Worm (Caenorhabditis elegans): ENCODE measurements around the gene rpl-16.

Gene rpl-16

DNA sequence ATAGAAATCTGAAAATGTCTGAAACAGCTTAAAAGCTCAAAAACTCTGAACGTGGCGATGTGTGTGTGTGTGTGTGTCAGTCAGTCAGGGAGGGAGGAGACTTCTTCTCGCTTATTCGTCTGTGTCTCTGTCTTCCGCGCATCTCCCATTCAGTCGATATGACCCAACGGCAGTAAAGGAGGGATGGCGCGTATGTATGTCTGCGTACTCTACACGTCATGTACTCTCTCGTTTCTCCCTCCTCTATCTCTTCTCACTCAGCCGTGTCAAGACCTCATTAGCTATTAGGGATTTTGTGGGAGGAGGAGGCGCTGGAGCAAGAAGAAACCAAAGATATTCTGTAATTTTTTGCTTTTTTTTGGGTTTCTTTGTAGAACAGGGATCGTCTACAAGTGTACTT, 28.6 kb upstream of the rpl-16 start (continued):
- no peak for TF ChIP-seq Y116A8C.19 (tag; optimal IDR thresholded peaks at IDR 0.05; ENCODE audit: borderline replicate concordance)
- TF ChIP-seq mep-1 (tag; optimal IDR thresholded peaks at IDR 0.05): peak; percentile 82
- no peak for TF ChIP-seq unc-130 (tag; optimal IDR thresholded peaks at IDR 0.05)
- peak; percentile 76 for TF ChIP-seq fkh-8 (tag; optimal IDR thresholded peaks at IDR 0.05)
- no peak for TF ChIP-seq ets-5 (GFP tag; IDR thresholded peaks at IDR 0.05)
- peak; percentile 5 to 52 (median 21) for TF ChIP-seq dpl-1 (GFP tag; optimal IDR thresholded peaks at IDR 0.05)
- TF ChIP-seq lin-14 (GFP tag; optimal IDR thresholded peaks at IDR 0.05): peak; percentile 92
- TF ChIP-seq nhr-71 (tag; optimal IDR thresholded peaks at IDR 0.05): peak; percentile 69
- no peak for TF ChIP-seq lin-15B (tag; optimal IDR thresholded peaks at IDR 0.05)
- peak; percentile 73 for TF ChIP-seq nhr-47 (tag; optimal IDR thresholded peaks at IDR 0.05)
- TF ChIP-seq skn-1 (tag; optimal IDR thresholded peaks at IDR 0.05): no peak
- TF ChIP-seq ztf-11 (tag; optimal IDR thresholded peaks at IDR 0.05): peak in 1 of 2 experiments; percentile 29
- TF ChIP-seq efl-1 (optimal IDR thresholded peaks at IDR 0.05): peak; percentile 60 to 76
- peak; percentile 12 to 78 for TF ChIP-seq efl-1 (GFP tag; optimal IDR thresholded peaks at IDR 0.05 in 1 of 2)
- peak in 1 of 2 experiments; percentile 41 for TF ChIP-seq mdl-1 (tag; optimal IDR thresholded peaks at IDR 0.05)
- TF ChIP-seq sup-37 (GFP tag; optimal IDR thresholded peaks at IDR 0.05): no peak
- no peak for TF ChIP-seq sptf-1 (tag; optimal IDR thresholded peaks at IDR 0.05)
- TF ChIP-seq lin-13 (GFP tag; optimal IDR thresholded peaks at IDR 0.05): peak; percentile 0
- TF ChIP-seq unc-62 (GFP tag; optimal IDR thresholded peaks at IDR 0.05): no peak
- no peak; the same call in 1 of the 2 replicates for TF ChIP-seq nhr-19 (GFP tag; conservative IDR thresholded peaks at IDR 0.05)
- no peak for TF ChIP-seq unc-30 (tag; optimal IDR thresholded peaks at IDR 0.05)
- TF ChIP-seq snpc-4 (tag; optimal IDR thresholded peaks at IDR 0.05): no peak
- TF ChIP-seq aha-1 (tag; optimal IDR thresholded peaks at IDR 0.05): no peak
- no peak for TF ChIP-seq grh-1 (GFP tag; IDR thresholded peaks at IDR 0.05)
- no peak for TF ChIP-seq hlh-17 (GFP tag; optimal IDR thresholded peaks at IDR 0.05; ENCODE audit: borderline replicate concordance)
- peak; percentile 15 for TF ChIP-seq zag-1 (tag; optimal IDR thresholded peaks at IDR 0.05)
- TF ChIP-seq nhr-85 (tag): peak; percentile 75
- TF ChIP-seq lir-3 (tag; optimal IDR thresholded peaks at IDR 0.05; ENCODE audit: poor library complexity): peak; percentile 19
- peak; percentile 62 to 68 for TF ChIP-seq lin-35 (GFP tag; optimal IDR thresholded peaks at IDR 0.05)
- TF ChIP-seq snu-23 (GFP tag; optimal IDR thresholded peaks at IDR 0.05): peak; percentile 76
- peak; percentile 43 for TF ChIP-seq jun-1 (tag; optimal IDR thresholded peaks at IDR 0.05)
- peak; percentile 8 to 34 for TF ChIP-seq egl-27 (tag; optimal IDR thresholded peaks at IDR 0.05)
- TF ChIP-seq xbp-1 (tag; optimal IDR thresholded peaks at IDR 0.05): peak; percentile 58
- peak; percentile 18 for TF ChIP-seq ama-1 (optimal IDR thresholded peaks at IDR 0.05)
- peak; percentile 47 for TF ChIP-seq dsc-1 (tag; optimal IDR thresholded peaks at IDR 0.05)
- TF ChIP-seq nhr-76 (tag; optimal IDR thresholded peaks at IDR 0.05): no peak
- TF ChIP-seq nhr-20 (tag; optimal IDR thresholded peaks at IDR 0.05): no peak
- no peak for TF ChIP-seq elt-2 (tag; optimal IDR thresholded peaks at IDR 0.05)
- TF ChIP-seq mef-2 (tag; optimal IDR thresholded peaks at IDR 0.05): no peak
- TF ChIP-seq blmp-1 (tag; optimal IDR thresholded peaks at IDR 0.05): peak; percentile 52
- no peak for TF ChIP-seq C34B4.2 (tag; optimal IDR thresholded peaks at IDR 0.05)
- TF ChIP-seq lsy-2 (tag; optimal IDR thresholded peaks at IDR 0.05): peak; percentile 61 to 77
- TF ChIP-seq isw-1 (GFP tag; IDR thresholded peaks at IDR 0.05): peak; percentile 39; the same call in 1 of the 2 replicates
- no peak for TF ChIP-seq lin-39 (tag; optimal IDR thresholded peaks at IDR 0.05)
- TF ChIP-seq swsn-7 (tag; optimal IDR thresholded peaks at IDR 0.05): peak; percentile 72
- no peak for TF ChIP-seq rnt-1 (tag; optimal IDR thresholded peaks at IDR 0.05)
- peak; percentile 54 to 84 (median 59) for TF ChIP-seq ceh-82 (tag; optimal IDR thresholded peaks at IDR 0.05)
- TF ChIP-seq egl-13 (tag; optimal IDR thresholded peaks at IDR 0.05): peak; percentile 37
- no peak for TF ChIP-seq vab-15 (tag; optimal IDR thresholded peaks at IDR 0.05)
- no peak for TF ChIP-seq irx-1 (tag; optimal IDR thresholded peaks at IDR 0.05)
- TF ChIP-seq C16A3.4 (tag; optimal IDR thresholded peaks at IDR 0.05): no peak
